Worm (Caenorhabditis elegans) whole organism, young adult: ENCODE results near the gene nsph-4.3.

ENCODE experiments used
- C06A6.2 ChIP-seq: fragments of 200-800 bp; sonication (Bioruptor generic); conservative IDR thresholded peaks from 2 replicates; pipeline ENCODE4 v1.3.6; 2022; ENCODE audit warnings: missing genetic modification characterization, missing compliant biosample characterization
- D2030.7 ChIP-seq: fragments of 200-800 bp; sonication (Bioruptor generic); IDR thresholded peaks from 2 replicates; pipeline ENCODE4 v1.3.6; 2022; ENCODE audit warnings: missing genetic modification reagents, missing genetic modification characterization, missing compliant biosample characterization
- F23B12.7 ChIP-seq: sonication (generic microtip); optimal IDR thresholded peaks from 2 replicates; lab custom pipeline; 2017; ENCODE audit warnings: missing genetic modification characterization, mild to moderate bottlenecking, missing compliant biosample characterization, antibody characterized with exemption, moderate library complexity; ENCODE audit not compliant: insufficient read depth
- F39B2.1 ChIP-seq: fragments of 200-800 bp; sonication (Bioruptor generic); IDR thresholded peaks from 2 replicates; pipeline ENCODE4 v1.3.6; 2022; ENCODE audit warnings: missing genetic modification reagents, missing genetic modification characterization, missing compliant biosample characterization
- T07F8.4 ChIP-seq: sonication (generic microtip); optimal IDR thresholded peaks from 2 replicates; lab custom pipeline; 2016; ENCODE audit warnings: mild to moderate bottlenecking, missing genetic modification characterization, moderate library complexity, missing compliant biosample characterization
- Y56A3A.18 ChIP-seq: fragments of 200-800 bp; sonication (Bioruptor generic); IDR thresholded peaks from 2 replicates; pipeline ENCODE4 v1.3.6; 2022; ENCODE audit warnings: missing genetic modification reagents, missing genetic modification characterization, missing compliant biosample characterization
- ZK185.1 ChIP-seq: sonication (generic microtip); optimal IDR thresholded peaks from 2 replicates; lab custom pipeline; 2016; ENCODE audit warnings: mild to moderate bottlenecking, missing genetic modification characterization, missing compliant biosample characterization; ENCODE audit not compliant: poor library complexity, severe bottlenecking
- ama-1 ChIP-seq, 3 experiments: fragments of 150-350 bp in 1 of 3; sonication (generic microtip) in 2 of 3; optimal IDR thresholded peaks; 2 replicates each; lab custom pipeline; 2014 to 2018; ENCODE audit warnings: missing biosample characterization in 2 of 3, missing genetic modification characterization in 2 of 3, missing genetic modification reagents in 2 of 3
- aptf-2 ChIP-seq: fragments of 200-800 bp; sonication (Bioruptor generic); conservative IDR thresholded peaks from 2 replicates; pipeline ENCODE4 v1.3.6; 2022; ENCODE audit warnings: missing genetic modification reagents, missing genetic modification characterization, missing compliant biosample characterization
- atf-7 ChIP-seq: sonication (generic microtip); optimal IDR thresholded peaks from 2 replicates; lab custom pipeline; 2017; ENCODE audit warnings: mild to moderate bottlenecking, missing genetic modification characterization, missing compliant biosample characterization
- athp-1 ChIP-seq: sonication (generic microtip); optimal IDR thresholded peaks from 2 replicates; lab custom pipeline; 2017; ENCODE audit warnings: mild to moderate bottlenecking, missing genetic modification characterization, missing compliant biosample characterization
- bed-1 ChIP-seq: fragments of 200-800 bp; sonication (Bioruptor generic); IDR thresholded peaks from 2 replicates; pipeline ENCODE4 v1.3.6; 2022; ENCODE audit warnings: missing genetic modification reagents, missing genetic modification characterization, missing compliant biosample characterization
- bed-2 ChIP-seq: fragments of 200-800 bp; sonication (Bioruptor generic); IDR thresholded peaks from 2 replicates; pipeline ENCODE4 v1.3.6; 2022; ENCODE audit warnings: missing genetic modification reagents, missing genetic modification characterization, missing compliant biosample characterization
- cebp-1 ChIP-seq, 2 experiments: fragments of 200-800 bp in 1 of 2; sonication (Bioruptor generic) in 1 of 2; sonication (generic microtip) in 1 of 2; IDR thresholded peaks in 1 of 2; optimal IDR thresholded peaks in 1 of 2; 2 replicates each; pipeline versions ENCODE4 v1.3.6 to Lab custom; 2017 to 2022; ENCODE audit warnings: missing compliant biosample characterization in 2 of 2, missing genetic modification characterization in 2 of 2, mild to moderate bottlenecking in 1 of 2, missing genetic modification reagents in 1 of 2, moderate library complexity in 1 of 2
- cebp-2 ChIP-seq: fragments of 200-800 bp; sonication (Bioruptor generic); IDR thresholded peaks from 2 replicates; pipeline ENCODE4 v1.3.6; 2022; ENCODE audit warnings: missing genetic modification characterization, missing compliant biosample characterization
- ceh-91 ChIP-seq: fragments of 200-800 bp; sonication (Bioruptor generic); IDR thresholded peaks from 2 replicates; pipeline ENCODE4 v1.3.6; 2022; ENCODE audit warnings: missing genetic modification reagents, missing genetic modification characterization, missing compliant biosample characterization
- efl-1 ChIP-seq: fragments of 150-350 bp; optimal IDR thresholded peaks from 2 replicates; lab custom pipeline; 2014; ENCODE audit warnings: missing biosample characterization, missing genetic modification reagents, missing genetic modification characterization
- egl-44 ChIP-seq: fragments of 200-800 bp; sonication (Bioruptor generic); IDR thresholded peaks from 2 replicates; pipeline ENCODE4 v1.3.6; 2022; ENCODE audit warnings: missing genetic modification reagents, missing genetic modification characterization, missing compliant biosample characterization
- ets-4 ChIP-seq: fragments of 200-800 bp; sonication (Bioruptor generic); optimal IDR thresholded peaks from 2 replicates; lab custom pipeline; 2018; ENCODE audit warnings: mild to moderate bottlenecking, missing genetic modification characterization, missing compliant biosample characterization
- hlh-12 ChIP-seq: sonication (generic microtip); optimal IDR thresholded peaks from 2 replicates; lab custom pipeline; 2016; ENCODE audit warnings: missing genetic modification characterization, missing compliant biosample characterization
- hmg-1.2 ChIP-seq: fragments of 200-800 bp; sonication (Bioruptor generic); IDR thresholded peaks from 2 replicates; pipeline ENCODE4 v1.3.6; 2022; ENCODE audit warnings: missing genetic modification reagents, missing genetic modification characterization, missing compliant biosample characterization
- hrde-1 ChIP-seq: sonication (generic microtip); optimal IDR thresholded peaks from 2 replicates; lab custom pipeline; 2016; ENCODE audit warnings: missing genetic modification characterization, mild to moderate bottlenecking, missing compliant biosample characterization, moderate library complexity, missing genotype, missing genetic modification reagents, borderline replicate concordance
- hsf-1 ChIP-seq: fragments of 200-800 bp; sonication (Bioruptor generic); IDR thresholded peaks from 2 replicates; pipeline ENCODE4 v1.3.6; 2022; ENCODE audit warnings: missing genetic modification reagents, missing genetic modification characterization, missing compliant biosample characterization
- lir-1 ChIP-seq: fragments of 200-800 bp; sonication (Bioruptor generic); conservative IDR thresholded peaks from 2 replicates; pipeline ENCODE4 v1.3.6; 2022; ENCODE audit warnings: missing genetic modification reagents, missing genetic modification characterization, missing compliant biosample characterization
- lsy-27 ChIP-seq: sonication (generic microtip); optimal IDR thresholded peaks from 2 replicates; lab custom pipeline; 2017; ENCODE audit warnings: missing genetic modification characterization, mild to moderate bottlenecking, missing compliant biosample characterization, antibody characterized with exemption, missing genotype, borderline replicate concordance; ENCODE audit not compliant: insufficient read depth
- madf-3 ChIP-seq: fragments of 200-800 bp; sonication (Bioruptor generic); IDR thresholded peaks from 2 replicates; pipeline ENCODE4 v1.3.6; 2022; ENCODE audit warnings: missing genetic modification reagents, missing genetic modification characterization, missing compliant biosample characterization
- mcd-1 ChIP-seq: fragments of 200-800 bp; sonication (Bioruptor generic); IDR thresholded peaks from 2 replicates; pipeline ENCODE4 v1.3.6; 2022; ENCODE audit warnings: missing genetic modification reagents, missing genetic modification characterization, missing compliant biosample characterization
- mes-4 ChIP-seq: sonication (generic microtip); optimal IDR thresholded peaks from 2 replicates; lab custom pipeline; 2016; ENCODE audit warnings: missing genotype, missing genetic modification characterization, missing compliant biosample characterization
- mxl-1 ChIP-seq: sonication (generic microtip); optimal IDR thresholded peaks from 2 replicates; lab custom pipeline; 2016; ENCODE audit warnings: missing genetic modification characterization, missing compliant biosample characterization
- nfyb-1 ChIP-seq: fragments of 200-800 bp; sonication (Bioruptor generic); IDR thresholded peaks from 2 replicates; pipeline ENCODE4 v1.3.6; 2022; ENCODE audit warnings: missing genetic modification reagents, missing genetic modification characterization, missing compliant biosample characterization
- nhr-80 ChIP-seq: sonication (generic microtip); optimal IDR thresholded peaks from 2 replicates; lab custom pipeline; 2016; ENCODE audit warnings: missing genetic modification characterization, missing compliant biosample characterization
- nhr-90 ChIP-seq: sonication (generic microtip); optimal IDR thresholded peaks from 2 replicates; lab custom pipeline; 2016; ENCODE audit warnings: missing genotype, mild to moderate bottlenecking, missing genetic modification characterization, missing compliant biosample characterization
- pbrm-1 ChIP-seq: fragments of 200-800 bp; sonication (Bioruptor generic); IDR thresholded peaks from 2 replicates; pipeline ENCODE4 v1.3.6; 2022; ENCODE audit warnings: missing genetic modification reagents, missing genetic modification characterization, missing compliant biosample characterization
- repo-1 ChIP-seq: sonication (generic microtip); optimal IDR thresholded peaks from 2 replicates; lab custom pipeline; 2017; ENCODE audit warnings: mild to moderate bottlenecking, missing genetic modification characterization, missing compliant biosample characterization
- sdz-38 ChIP-seq: sonication (generic microtip); optimal IDR thresholded peaks from 2 replicates; lab custom pipeline; 2016; ENCODE audit warnings: missing genotype, missing genetic modification characterization, missing compliant biosample characterization
- sea-2 ChIP-seq: fragments of 200-800 bp; sonication (Bioruptor generic); IDR thresholded peaks from 2 replicates; pipeline ENCODE4 v1.3.6; 2022; ENCODE audit warnings: missing genetic modification characterization, missing compliant biosample characterization
- snpc-3.4 ChIP-seq: sonication (generic microtip); optimal IDR thresholded peaks from 2 replicates; lab custom pipeline; 2017; ENCODE audit warnings: missing genetic modification characterization, mild to moderate bottlenecking, missing compliant biosample characterization, antibody characterized with exemption, moderate library complexity, missing genotype, missing genetic modification reagents
- somi-1 ChIP-seq: fragments of 200-800 bp; sonication (Bioruptor generic); optimal IDR thresholded peaks from 2 replicates; lab custom pipeline; 2018; ENCODE audit warnings: mild to moderate bottlenecking, missing genetic modification characterization, missing compliant biosample characterization
- sptf-2 ChIP-seq: fragments of 200-800 bp; sonication (Bioruptor generic); optimal IDR thresholded peaks from 2 replicates; lab custom pipeline; 2018; ENCODE audit warnings: mild to moderate bottlenecking, missing genetic modification characterization, missing compliant biosample characterization
- tbp1 ChIP-seq: fragments of 200-800 bp; sonication (Bioruptor generic); optimal IDR thresholded peaks from 2 replicates; lab custom pipeline; 2018; ENCODE audit warnings: mild to moderate bottlenecking, missing genetic modification characterization, missing compliant biosample characterization
- unc-130 ChIP-seq: sonication (generic microtip); optimal IDR thresholded peaks from 2 replicates; lab custom pipeline; 2016; ENCODE audit warnings: missing genetic modification reagents, missing genetic modification characterization, missing compliant biosample characterization
- unc-62 ChIP-seq: fragments of 150-350 bp; optimal IDR thresholded peaks from 2 replicates; lab custom pipeline; 2014; ENCODE audit warnings: missing biosample characterization, missing genetic modification reagents, missing genetic modification characterization
- ztf-22 ChIP-seq: fragments of 200-800 bp; sonication (Bioruptor generic); optimal IDR thresholded peaks from 2 replicates; lab custom pipeline; 2018; ENCODE audit warnings: mild to moderate bottlenecking, missing genetic modification characterization, moderate library complexity, missing compliant biosample characterization
- ztf-25 ChIP-seq: fragments of 200-800 bp; sonication (Bioruptor generic); IDR thresholded peaks from 2 replicates; pipeline ENCODE4 v1.3.6; 2022; ENCODE audit warnings: missing genetic modification reagents, missing genetic modification characterization, missing compliant biosample characterization
- ztf-3 ChIP-seq: fragments of 200-800 bp; sonication (Bioruptor generic); optimal IDR thresholded peaks from 2 replicates; lab custom pipeline; 2018; ENCODE audit warnings: mild to moderate bottlenecking, missing genetic modification characterization, missing compliant biosample characterization
- ztf-6 ChIP-seq: fragments of 200-800 bp; sonication (Bioruptor generic); IDR thresholded peaks from 2 replicates; pipeline ENCODE4 v1.3.6; 2022; ENCODE audit warnings: missing genetic modification reagents, missing genetic modification characterization, missing compliant biosample characterization

The nsph-4.3 gene

ce11 chrIII:7643084-7643483 lies 34.0 kb upstream of the nsph-4.3 start, which contains the start of gene upp-1:
TSS of gene upp-1 (minus strand) at chrIII:7643101.
- TF ChIP-seq aptf-2 (no peak), ztf-25 (GFP tag; lab: Robert Waterston, UW) (no peak), T07F8.4 (no peak), egl-44 (GFP tag; lab: Robert Waterston, UW) (no peak), pbrm-1 (GFP tag; lab: Robert Waterston, UW) (no peak), C06A6.2 (GFP tag; lab: Robert Waterston, UW) (no peak), mcd-1 (no peak), unc-130 (no peak), ztf-3 (GFP tag; lab: Kevin White, UChicago) (no peak), sptf-2 (GFP tag; lab: Kevin White, UChicago) (no peak), sea-2 (GFP tag; lab: Robert Waterston, UW) (no peak), lsy-27 (tag; lab: Kevin White, UChicago) (no peak), Y56A3A.18 (GFP tag; lab: Robert Waterston, UW) (no peak), ceh-91 (GFP tag; lab: Robert Waterston, UW) (no peak), nhr-90 (tag; lab: Kevin White, UChicago) (no peak)

ce11 chrIII:7642015-7642414 lies 32.9 kb upstream of the nsph-4.3 start:
- TF ChIP-seq ZK185.1 (tag; lab: Kevin White, UChicago), result peak; percentile 61
- TF ChIP-seq mxl-1, result peak; percentile 22
- TF ChIP-seq athp-1 (tag; lab: Kevin White, UChicago), result peak; percentile 15
- 0 out of 2 replicates have a peak, but pooled peaks have one; percentile 19 for TF ChIP-seq egl-44 (GFP tag; lab: Robert Waterston, UW)
- TF ChIP-seq D2030.7 (GFP tag; lab: Robert Waterston, UW), result 0 out of 2 replicates have a peak, but pooled peaks have one; percentile 20
- no peak for TF ChIP-seq cebp-2 (GFP tag; lab: Robert Waterston, UW)
- no peak for TF ChIP-seq sdz-38
- TF ChIP-seq nfyb-1, result peak; percentile 63; the same call in 1 of the 2 replicates
- no peak for TF ChIP-seq F23B12.7
- 0 out of 2 replicates have a peak, but pooled peaks have one; percentile 34 for TF ChIP-seq ztf-25 (GFP tag; lab: Robert Waterston, UW)
- TF ChIP-seq bed-1, result no peak
- TF ChIP-seq somi-1, result no peak
- 0 out of 2 replicates have a peak, but pooled peaks have one; percentile 14 for TF ChIP-seq madf-3 (GFP tag; lab: Robert Waterston, UW)
- no peak for TF ChIP-seq atf-7
- TF ChIP-seq hmg-1.2 (GFP tag; lab: Robert Waterston, UW), result peak; percentile 47
- peak; percentile 61 for TF ChIP-seq hlh-12
- no peak for TF ChIP-seq lir-1
- peak; percentile 59 for TF ChIP-seq nhr-90 (tag; lab: Kevin White, UChicago)
- no peak for TF ChIP-seq efl-1 (GFP tag; lab: Kevin White, UChicago)
- TF ChIP-seq nhr-80, result peak; percentile 25
- TF ChIP-seq tbp1 (GFP tag; lab: Kevin White, UChicago), result peak; percentile 92
- no peak for TF ChIP-seq F39B2.1 (GFP tag; lab: Robert Waterston, UW)
- TF ChIP-seq hrde-1 (tag; lab: Kevin White, UChicago), result peak; percentile 5
- TF ChIP-seq ztf-6, result no peak
- no peak for TF ChIP-seq aptf-2
- TF ChIP-seq hsf-1 (GFP tag; lab: Robert Waterston, UW), result no peak
- TF ChIP-seq ztf-22 (GFP tag; lab: Kevin White, UChicago), result no peak
- TF ChIP-seq snpc-3.4 (tag; lab: Kevin White, UChicago), result peak; percentile 62
- TF ChIP-seq repo-1 (tag; lab: Kevin White, UChicago), result peak; percentile 1
- no peak for TF ChIP-seq ama-1 (optimal IDR thresholded peaks at IDR 0.05; lab: Kevin White, UChicago)
- TF ChIP-seq ama-1 (GFP tag; optimal IDR thresholded peaks at IDR 0.05; lab: Kevin White, UChicago), result peak in 1 of 2 experiments; percentile 37
- no peak for TF ChIP-seq bed-2 (GFP tag; lab: Robert Waterston, UW)
- peak; percentile 1 for TF ChIP-seq mes-4 (tag; lab: Kevin White, UChicago)
- TF ChIP-seq unc-62 (GFP tag; lab: Kevin White, UChicago), result no peak
- no peak for TF ChIP-seq ets-4
- TF ChIP-seq cebp-1 (GFP tag; IDR thresholded peaks at IDR 0.05; lab: Robert Waterston, UW), result no peak
- peak; percentile 54 for TF ChIP-seq cebp-1 (tag; optimal IDR thresholded peaks at IDR 0.05; lab: Kevin White, UChicago)
